Fruit fly (Drosophila melanogaster): Measurements from ENCODE around the gene Pkcdelta.

Pkcdelta gene

dm6 chrX:12472244-12472736 is 40.3 kb downstream of the Pkcdelta start (continued):
- TF ChIP-seq gsb-n (tag; optimal IDR thresholded peaks at IDR 0.05), result peak; percentile 85
- TF ChIP-seq CG6683 (GFP tag; optimal IDR thresholded peaks at IDR 0.05), result peak; percentile 88
- no peak for TF ChIP-seq Opbp (GFP tag; IDR thresholded peaks at IDR 0.05; ENCODE audit: partially characterized antibody)
- peak; percentile 70 for TF ChIP-seq ems (GFP tag; optimal IDR thresholded peaks at IDR 0.05)
- peak; percentile 30 for TF ChIP-seq NC2α (GFP tag; optimal IDR thresholded peaks at IDR 0.05)
- TF ChIP-seq CG10565 (GFP tag; optimal IDR thresholded peaks at IDR 0.05), result peak; percentile 57
- TF ChIP-seq Six4 (GFP tag; optimal IDR thresholded peaks at IDR 0.05), result peak; percentile 83
- peak; percentile 90 for TF ChIP-seq CG16779 (GFP tag; IDR thresholded peaks at IDR 0.05)
- peak; percentile 95 for TF ChIP-seq CG32767 (GFP tag; IDR thresholded peaks at IDR 0.05)
- peak; percentile 95 for TF ChIP-seq CG14441 (GFP tag; IDR thresholded peaks at IDR 0.05)
- TF ChIP-seq CG2712 (tag; optimal IDR thresholded peaks at IDR 0.05), result peak; percentile 96
- peak; percentile 91 for TF ChIP-seq wdn (GFP tag; IDR thresholded peaks at IDR 0.05)
- TF ChIP-seq bbx (GFP tag; IDR thresholded peaks at IDR 0.05; ENCODE audit: partially characterized antibody), result no peak
- peak; percentile 96 for TF ChIP-seq CG8924 (tag; optimal IDR thresholded peaks at IDR 0.05)
- TF ChIP-seq TFAM (GFP tag; optimal IDR thresholded peaks at IDR 0.05), result peak; percentile 53
- peak; percentile 73 for TF ChIP-seq Spps (tag; optimal IDR thresholded peaks at IDR 0.05)
- TF ChIP-seq Gsc (GFP tag; IDR thresholded peaks at IDR 0.05), result no peak; the same call in 1 of the 2 replicates
- TF ChIP-seq CG10462 (GFP tag; optimal IDR thresholded peaks at IDR 0.05), result peak; percentile 70
- peak in 1 of 2 experiments; percentile 93 for TF ChIP-seq Eip74EF (GFP tag; optimal IDR thresholded peaks at IDR 0.05)
- peak; percentile 93 for TF ChIP-seq Awh (GFP tag; IDR thresholded peaks at IDR 0.05)
- peak; percentile 95 for TF ChIP-seq CG9727 (GFP tag; optimal IDR thresholded peaks at IDR 0.05)
- peak; percentile 94 for TF ChIP-seq esg (GFP tag; conservative IDR thresholded peaks at IDR 0.05)
- peak; percentile 35 for TF ChIP-seq kni (GFP tag; optimal IDR thresholded peaks at IDR 0.05)
- TF ChIP-seq E2f2 (GFP tag; IDR thresholded peaks at IDR 0.05), result peak; percentile 81
- TF ChIP-seq NC2β (GFP tag; optimal IDR thresholded peaks at IDR 0.05), result peak; percentile 38
- peak; percentile 87 for TF ChIP-seq kah (GFP tag; optimal IDR thresholded peaks at IDR 0.05)
- TF ChIP-seq gce (GFP tag; IDR thresholded peaks at IDR 0.05), result peak; percentile 90
- TF ChIP-seq CG13296 (GFP tag; optimal IDR thresholded peaks at IDR 0.05), result peak; percentile 95
- peak; percentile 21 for TF ChIP-seq MESR4 (GFP tag; optimal IDR thresholded peaks at IDR 0.05)
- TF ChIP-seq Camta (GFP tag; optimal IDR thresholded peaks at IDR 0.05), result peak; percentile 67
- TF ChIP-seq dysf (GFP tag; IDR thresholded peaks at IDR 0.05), result peak; percentile 97
- TF ChIP-seq dati (GFP tag; IDR thresholded peaks at IDR 0.05), result peak; percentile 64; the same call in 1 of the 2 replicates
- TF ChIP-seq CG7928 (GFP tag; optimal IDR thresholded peaks at IDR 0.05), result peak; percentile 72
- peak; percentile 75 for TF ChIP-seq CG6254 (GFP tag; optimal IDR thresholded peaks at IDR 0.05)
- peak; percentile 92 for TF ChIP-seq B-H2 (GFP tag; optimal IDR thresholded peaks at IDR 0.05)
- TF ChIP-seq CG12155 (GFP tag; optimal IDR thresholded peaks at IDR 0.05), result peak; percentile 90
- TF ChIP-seq Lpt (GFP tag; optimal IDR thresholded peaks at IDR 0.05), result no peak
- TF ChIP-seq CG7357 (GFP tag; IDR thresholded peaks at IDR 0.05), result peak; percentile 89
- TF ChIP-seq CG18599 (GFP tag; optimal IDR thresholded peaks at IDR 0.05), result peak; percentile 96
- peak; percentile 12 for TF ChIP-seq grn (GFP tag; optimal IDR thresholded peaks at IDR 0.05)
- TF ChIP-seq Hr78 (GFP tag; optimal IDR thresholded peaks at IDR 0.05), result peak in 1 of 2 experiments; percentile 83
- TF ChIP-seq nerfin-2 (GFP tag; IDR thresholded peaks at IDR 0.05; ENCODE audit: partially characterized antibody), result no peak
- TF ChIP-seq Atf3 (GFP tag; optimal IDR thresholded peaks at IDR 0.05), result no peak
- peak; percentile 70 for TF ChIP-seq gt (GFP tag; IDR thresholded peaks at IDR 0.05)
- no peak for TF ChIP-seq CG9876 (GFP tag; optimal IDR thresholded peaks at IDR 0.05)
- peak; percentile 32; the same call in 1 of the 2 replicates for TF ChIP-seq dan (GFP tag; IDR thresholded peaks at IDR 0.05)
- TF ChIP-seq CG10267 (tag; optimal IDR thresholded peaks at IDR 0.05), result peak; percentile 86
- peak; percentile 83 for TF ChIP-seq otp (GFP tag; IDR thresholded peaks at IDR 0.05)
- TF ChIP-seq pnt (GFP tag; optimal IDR thresholded peaks at IDR 0.05), result peak; percentile 63
- no peak for TF ChIP-seq CG33213 (GFP tag; optimal IDR thresholded peaks at IDR 0.05)
